Fruit fly (Drosophila melanogaster): ENCODE data around the gene Fas3.

dm6 chr2L:18309346-18309745 is 10.6 kb upstream of the Fas3 start, which contains the start of gene CG43354:
- TF ChIP-seq Dll (optimal IDR thresholded peaks at IDR 0.05), result no peak
- no peak for TF ChIP-seq psq (optimal IDR thresholded peaks at IDR 0.05)
- TF ChIP-seq usp (GFP tag; optimal IDR thresholded peaks at IDR 0.05), result no peak
- no peak for TF ChIP-seq pan (optimal IDR thresholded peaks at IDR 0.05)
- no peak for TF ChIP-seq CG8478 (optimal IDR thresholded peaks at IDR 0.05)

Measured in whole organism.